Fruit fly (Drosophila melanogaster) whole organism, embryonic: ENCODE data around the gene fz.

Experiments used
- ATbp ChIP-seq: fragments of 200-800 bp; sonication (Bioruptor generic); optimal IDR thresholded peaks from 2 replicates; lab custom pipeline; 2017; ENCODE audit warnings: missing biosample characterization, mild to moderate bottlenecking, missing genetic modification characterization, missing genetic modification reagents
- Aef1 ChIP-seq: fragments of 200-800 bp; sonication (Bioruptor generic); IDR thresholded peaks from 3 replicates; pipeline ENCODE4 v1.3.6; 2022; ENCODE audit warnings: missing biosample characterization, missing genetic modification characterization
- Atf-2 ChIP-seq: fragments of 200-800 bp; sonication (Bioruptor generic); optimal IDR thresholded peaks from 2 replicates; lab custom pipeline; 2016; ENCODE audit warnings: missing biosample characterization, missing genetic modification characterization
- Atf3 ChIP-seq: fragments of 200-800 bp; sonication (Bioruptor generic); optimal IDR thresholded peaks from 3 replicates; lab custom pipeline; 2016; ENCODE audit warnings: missing biosample characterization, missing genetic modification characterization
- CG10366 ChIP-seq: fragments of 200-800 bp; sonication (Bioruptor generic); IDR thresholded peaks from 2 replicates; pipeline ENCODE4 v1.3.6; 2022; ENCODE audit warnings: missing biosample characterization, missing genetic modification characterization
- CG10462 ChIP-seq: fragments of 200-800 bp; sonication (Bioruptor generic); optimal IDR thresholded peaks from 2 replicates; lab custom pipeline; 2016; ENCODE audit warnings: missing biosample characterization, missing genetic modification characterization
- CG10543 ChIP-seq: fragments of 200-800 bp; sonication (Bioruptor generic); optimal IDR thresholded peaks from 3 replicates; lab custom pipeline; 2017; ENCODE audit warnings: missing biosample characterization, mild to moderate bottlenecking, missing genetic modification characterization, moderate library complexity
- CG12219 ChIP-seq: fragments of 200-800 bp; sonication (Bioruptor generic); optimal IDR thresholded peaks from 3 replicates; lab custom pipeline; 2018; ENCODE audit warnings: missing biosample characterization, mild to moderate bottlenecking, missing genetic modification characterization
- CG12391 ChIP-seq: fragments of 200-800 bp; sonication (Bioruptor generic); optimal IDR thresholded peaks from 3 replicates; lab custom pipeline; 2018; ENCODE audit warnings: missing biosample characterization, mild to moderate bottlenecking, missing genetic modification characterization, moderate library complexity
- CG1792 ChIP-seq: fragments of 200-800 bp; sonication (Bioruptor generic); optimal IDR thresholded peaks from 2 replicates; lab custom pipeline; 2016; ENCODE audit warnings: missing biosample characterization, missing genetic modification characterization
- CG18764 ChIP-seq: fragments of 200-800 bp; sonication (Bioruptor generic); optimal IDR thresholded peaks from 3 replicates; lab custom pipeline; 2016; ENCODE audit warnings: missing biosample characterization, missing genetic modification characterization
- CG2202 ChIP-seq: fragments of 200-800 bp; sonication (Bioruptor generic); optimal IDR thresholded peaks from 2 replicates; lab custom pipeline; 2018; ENCODE audit warnings: missing biosample characterization, mild to moderate bottlenecking, missing genetic modification characterization
- CG2889 ChIP-seq: fragments of 200-800 bp; sonication (Bioruptor generic); IDR thresholded peaks from 3 replicates; pipeline ENCODE4 v1.3.6; 2022; ENCODE audit warnings: missing biosample characterization, missing genetic modification characterization
- CG3995 ChIP-seq: fragments of 200-800 bp; sonication (Bioruptor generic); optimal IDR thresholded peaks from 3 replicates; lab custom pipeline; 2016; ENCODE audit warnings: missing biosample characterization, missing genetic modification characterization
- CG7556 ChIP-seq: fragments of 200-800 bp; sonication (Bioruptor generic); optimal IDR thresholded peaks from 2 replicates; lab custom pipeline; 2017; ENCODE audit warnings: missing biosample characterization, mild to moderate bottlenecking, missing genetic modification characterization
- CG8478 ChIP-seq: fragments of >200 bp; optimal IDR thresholded peaks from 2 replicates; lab custom pipeline; 2018
- CG9797 ChIP-seq: fragments of 200-800 bp; sonication (Bioruptor generic); optimal IDR thresholded peaks from 3 replicates; lab custom pipeline; 2018; ENCODE audit warnings: missing biosample characterization, mild to moderate bottlenecking, missing genetic modification characterization
- CHES-1-like ChIP-seq: fragments of 200-800 bp; sonication (Bioruptor generic); optimal IDR thresholded peaks from 2 replicates; lab custom pipeline; 2016; ENCODE audit warnings: missing biosample characterization, missing genetic modification characterization
- CoRest ChIP-seq: fragments of 200-800 bp; sonication (Bioruptor generic); optimal IDR thresholded peaks from 3 replicates; lab custom pipeline; 2018; ENCODE audit warnings: missing biosample characterization, mild to moderate bottlenecking, missing genetic modification characterization, moderate library complexity
- Doc2 ChIP-seq: fragments of 200-800 bp; sonication (Bioruptor generic); IDR thresholded peaks from 2 replicates; pipeline ENCODE4 v1.3.6; 2022; ENCODE audit warnings: missing biosample characterization, missing genetic modification characterization
- ERR ChIP-seq: fragments of 200-800 bp; sonication (Bioruptor generic); optimal IDR thresholded peaks from 2 replicates; lab custom pipeline; 2016; ENCODE audit warnings: missing biosample characterization, missing genetic modification characterization
- Eip74EF ChIP-seq, 2 experiments: fragments of 200-800 bp in 1 of 2; fragments of >200 bp in 1 of 2; sonication (Bioruptor generic) in 1 of 2; optimal IDR thresholded peaks; 2 replicates each; lab custom pipeline; 2017 to 2019; ENCODE audit warnings: missing biosample characterization in 2 of 2, missing genetic modification characterization in 2 of 2, mild to moderate bottlenecking in 1 of 2, moderate library complexity in 1 of 2
- GATAe ChIP-seq: fragments of 200-800 bp; sonication (Bioruptor generic); conservative IDR thresholded peaks from 2 replicates; pipeline ENCODE4 v1.3.6; 2022; ENCODE audit warnings: missing biosample characterization, missing genetic modification characterization
- HHEX ChIP-seq: fragments of 200-800 bp; sonication (Bioruptor generic); optimal IDR thresholded peaks from 3 replicates; lab custom pipeline; 2017; ENCODE audit warnings: missing biosample characterization, mild to moderate bottlenecking, missing genetic modification characterization, missing genetic modification reagents
- Hey ChIP-seq: fragments of 200-800 bp; sonication (Bioruptor generic); optimal IDR thresholded peaks from 3 replicates; lab custom pipeline; 2018; ENCODE audit warnings: missing biosample characterization, mild to moderate bottlenecking, missing genetic modification characterization
- HmgD ChIP-seq: fragments of 200-800 bp; sonication (Bioruptor generic); optimal IDR thresholded peaks from 3 replicates; lab custom pipeline; 2016; ENCODE audit warnings: missing biosample characterization, missing genetic modification characterization
- MBD-R2 ChIP-seq: fragments of 200-800 bp; sonication (Bioruptor generic); IDR thresholded peaks from 2 replicates; pipeline ENCODE4 v1.3.6; 2022; ENCODE audit warnings: missing biosample characterization, missing genetic modification characterization
- Meics ChIP-seq: fragments of 200-800 bp; sonication (Bioruptor generic); optimal IDR thresholded peaks from 2 replicates; lab custom pipeline; 2017; ENCODE audit warnings: missing biosample characterization, mild to moderate bottlenecking, missing genetic modification characterization
- Poxn ChIP-seq: fragments of 200-800 bp; sonication (Bioruptor generic); IDR thresholded peaks from 2 replicates; pipeline ENCODE4 v1.3.6; 2022; ENCODE audit warnings: missing biosample characterization, missing genetic modification characterization
- Rfx ChIP-seq: fragments of 200-800 bp; sonication (Bioruptor generic); IDR thresholded peaks from 2 replicates; pipeline ENCODE4 v1.3.6; 2022; ENCODE audit warnings: missing biosample characterization, missing genetic modification characterization
- Sry-δ ChIP-seq: fragments of 200-800 bp; sonication (Bioruptor generic); optimal IDR thresholded peaks from 2 replicates; lab custom pipeline; 2016; ENCODE audit warnings: missing biosample characterization, missing genetic modification characterization
- Tbp ChIP-seq: fragments of >200 bp; optimal IDR thresholded peaks from 2 replicates; lab custom pipeline; 2018; ENCODE audit warnings: missing biosample characterization, missing genetic modification characterization
- Trl ChIP-seq, 3 experiments: fragments of >200 bp in 2 of 3; fragments of 200-800 bp in 1 of 3; sonication (Bioruptor generic) in 1 of 3; optimal IDR thresholded peaks; 2 replicates in 1 of 3; 3 replicates in 2 of 3; lab custom pipeline; 2016 to 2017; ENCODE audit warnings: missing biosample characterization in 1 of 3, missing genetic modification characterization in 1 of 3
- chif ChIP-seq, 2 experiments: fragments of 200-800 bp; sonication (Bioruptor generic); optimal IDR thresholded peaks; 3 replicates each; lab custom pipeline; 2016; ENCODE audit warnings: missing biosample characterization in 2 of 2, missing genetic modification characterization in 2 of 2
- cwo ChIP-seq: fragments of 200-800 bp; sonication (Bioruptor generic); optimal IDR thresholded peaks from 3 replicates; lab custom pipeline; 2017; ENCODE audit warnings: missing biosample characterization, missing genetic modification characterization, mild to moderate bottlenecking, moderate library complexity, missing genetic modification reagents
- dati ChIP-seq: fragments of 200-800 bp; sonication (Bioruptor generic); IDR thresholded peaks from 2 replicates; pipeline ENCODE4 v1.3.6; 2022; ENCODE audit warnings: missing biosample characterization, missing genetic modification characterization
- eve ChIP-seq, 2 experiments: fragments of >200 bp; optimal IDR thresholded peaks; 2 replicates each; lab custom pipeline; 2017; ENCODE audit warnings: missing biosample characterization in 2 of 2, missing genetic modification characterization in 2 of 2
- ewg ChIP-seq: fragments of 200-800 bp; sonication (Bioruptor generic); optimal IDR thresholded peaks from 3 replicates; lab custom pipeline; 2017; ENCODE audit warnings: mild to moderate bottlenecking, missing biosample characterization, missing genetic modification reagents, missing genetic modification characterization
- exex ChIP-seq: fragments of 200-800 bp; sonication (Bioruptor generic); optimal IDR thresholded peaks from 4 replicates; lab custom pipeline; 2018; ENCODE audit warnings: missing biosample characterization, mild to moderate bottlenecking, missing genetic modification characterization, moderate library complexity
- gce ChIP-seq: fragments of 200-800 bp; sonication (Bioruptor generic); IDR thresholded peaks from 3 replicates; pipeline ENCODE4 v1.3.6; 2022; ENCODE audit warnings: missing biosample characterization, missing genetic modification characterization
- hbn ChIP-seq: fragments of 200-800 bp; sonication (Bioruptor generic); IDR thresholded peaks from 2 replicates; pipeline ENCODE4 v1.3.6; 2022; ENCODE audit warnings: missing biosample characterization, missing genetic modification characterization; ENCODE audit not compliant: partially characterized antibody
- her ChIP-seq: fragments of 200-800 bp; sonication (Bioruptor generic); optimal IDR thresholded peaks from 2 replicates; lab custom pipeline; 2016; ENCODE audit warnings: missing biosample characterization, missing genetic modification characterization
- lmd ChIP-seq: fragments of 200-800 bp; sonication (Bioruptor generic); IDR thresholded peaks from 2 replicates; pipeline ENCODE4 v1.3.6; 2022; ENCODE audit warnings: missing biosample characterization, missing genetic modification characterization
- pb ChIP-seq: fragments of 200-800 bp; sonication (Bioruptor generic); optimal IDR thresholded peaks from 3 replicates; lab custom pipeline; 2016; ENCODE audit warnings: missing biosample characterization, missing genetic modification characterization
- run ChIP-seq: fragments of 200-800 bp; sonication (Bioruptor generic); optimal IDR thresholded peaks from 3 replicates; lab custom pipeline; 2018; ENCODE audit warnings: missing biosample characterization, mild to moderate bottlenecking, missing genetic modification characterization
- sd ChIP-seq: fragments of 200-800 bp; sonication (Bioruptor generic); optimal IDR thresholded peaks from 3 replicates; lab custom pipeline; 2018; ENCODE audit warnings: missing biosample characterization, mild to moderate bottlenecking, missing genetic modification characterization, moderate library complexity
- tin ChIP-seq: fragments of 200-800 bp; sonication (Bioruptor generic); optimal IDR thresholded peaks from 3 replicates; lab custom pipeline; 2016; ENCODE audit warnings: missing biosample characterization, missing genetic modification characterization
- tna ChIP-seq: fragments of 200-800 bp; sonication (Bioruptor generic); IDR thresholded peaks from 2 replicates; pipeline ENCODE4 v1.3.6; 2022; ENCODE audit warnings: missing biosample characterization, missing genetic modification characterization; ENCODE audit not compliant: partially characterized antibody
- zen2 ChIP-seq: fragments of 200-800 bp; sonication (Bioruptor generic); IDR thresholded peaks from 3 replicates; pipeline ENCODE4 v1.3.6; 2022; ENCODE audit warnings: missing biosample characterization, missing genetic modification characterization; ENCODE audit not compliant: partially characterized antibody

The fz gene

dm6 chr3L:14274088-14275058 lies at the start of gene fz (continued):
- TF ChIP-seq exex (tag; lab: Kevin White, UChicago) (no peak), CG9797 (GFP tag; lab: Kevin White, UChicago) (no peak), GATAe (GFP tag; lab: Robert Waterston, UW) (no peak), CG10462 (no peak), CG10543 (GFP tag; lab: Kevin White, UChicago) (no peak), ERR (GFP tag; lab: Kevin White, UChicago) (peak; percentile 25), Atf3 (GFP tag; lab: Kevin White, UChicago) (no peak), Poxn (GFP tag; lab: Robert Waterston, UW) (no peak), lmd (GFP tag; lab: Robert Waterston, UW) (no peak), cwo (GFP tag; lab: Kevin White, UChicago) (no peak), Tbp (peak; percentile 48), CG18764 (GFP tag; lab: Kevin White, UChicago) (no peak), Trl (optimal IDR thresholded peaks at IDR 0.05; lab: Kevin White, UChicago) (peak; percentile 97 to 100), Trl (GFP tag; optimal IDR thresholded peaks at IDR 0.05; lab: Kevin White, UChicago) (peak; percentile 47), CG2889 (GFP tag; lab: Robert Waterston, UW) (no peak), CG8478 (lab: Kevin White, UChicago) (peak; percentile 82), HmgD (GFP tag; lab: Kevin White, UChicago) (no peak), Rfx (GFP tag; lab: Robert Waterston, UW) (peak; percentile 53; the same call in 1 of the 2 replicates), tin (GFP tag; lab: Kevin White, UChicago) (no peak), Hey (tag; lab: Kevin White, UChicago) (no peak), sd (tag; lab: Kevin White, UChicago) (no peak), CG10366 (no peak), tna (peak; percentile 68; the same call in 1 of the 2 replicates), CG12219 (no peak), pb (no peak), Aef1 (GFP tag; lab: Robert Waterston, UW) (no peak), CoRest (tag; lab: Kevin White, UChicago) (peak; percentile 35), chif (GFP tag; optimal IDR thresholded peaks at IDR 0.05; lab: Kevin White, UChicago) (no peak), CG1792 (GFP tag; lab: Kevin White, UChicago) (no peak), dati (no peak), CG12391 (no peak), hbn (peak; percentile 41; the same call in 1 of the 2 replicates), eve (GFP tag; optimal IDR thresholded peaks at IDR 0.05; lab: Kevin White, UChicago) (peak in 1 of 2 experiments; percentile 66), CG3995 (no peak), CHES-1-like (no peak), ATbp (GFP tag; lab: Kevin White, UChicago) (peak; percentile 36), CG7556 (GFP tag; lab: Kevin White, UChicago) (peak; percentile 10), gce (GFP tag; lab: Robert Waterston, UW) (no peak), ewg (GFP tag; lab: Kevin White, UChicago) (no peak), her (GFP tag; lab: Kevin White, UChicago) (no peak), Eip74EF (GFP tag; optimal IDR thresholded peaks at IDR 0.05; lab: Kevin White, UChicago) (no peak), run (tag; lab: Kevin White, UChicago) (no peak), MBD-R2 (GFP tag; lab: Robert Waterston, UW) (no peak), HHEX (GFP tag; lab: Kevin White, UChicago) (no peak), Doc2 (GFP tag; lab: Robert Waterston, UW) (no peak), Atf-2 (GFP tag; lab: Kevin White, UChicago) (no peak), Meics (GFP tag; lab: Kevin White, UChicago) (no peak), Sry-δ (GFP tag; lab: Kevin White, UChicago) (no peak), zen2 (GFP tag; lab: Robert Waterston, UW) (peak; percentile 91), CG2202 (tag; lab: Kevin White, UChicago) (peak; percentile 49)
